Worm (Caenorhabditis elegans) whole organism, L1 larva: ENCODE measurements around the gene srxa-4.

Source experiments
- ceh-82 ChIP-seq, 3 experiments: fragments of 150-350 bp in 1 of 3; sonication (generic microtip) in 2 of 3; optimal IDR thresholded peaks; 2 replicates each; lab custom pipeline; 2014 to 2017; ENCODE audit warnings: missing biosample characterization in 3 of 3, missing genetic modification characterization in 3 of 3
- dpl-1 ChIP-seq, 3 experiments: fragments of 150-350 bp in 2 of 3; sonication (generic microtip) in 1 of 3; optimal IDR thresholded peaks; 2 replicates each; lab custom pipeline; 2014 to 2017; ENCODE audit warnings: missing biosample characterization in 3 of 3, missing genetic modification characterization in 3 of 3, missing genetic modification reagents in 3 of 3
- efl-1 ChIP-seq, 4 experiments: fragments of 150-350 bp; optimal IDR thresholded peaks in 3 of 4; peaks in 1 of 4; 1 replicate in 1 of 4; 2 replicates in 3 of 4; lab custom pipeline; 2014; ENCODE audit warnings: missing biosample characterization in 2 of 4, missing genetic modification characterization in 2 of 4, missing genetic modification reagents in 2 of 4
- egl-27 ChIP-seq, 2 experiments: fragments of 150-350 bp in 1 of 2; sonication (generic microtip); optimal IDR thresholded peaks; 3 replicates each; lab custom pipeline; 2017 to 2018; ENCODE audit warnings: missing biosample characterization in 2 of 2, missing genetic modification characterization in 2 of 2, missing genetic modification reagents in 2 of 2
- elt-2 ChIP-seq: sonication (generic microtip); optimal IDR thresholded peaks from 2 replicates; lab custom pipeline; 2016; ENCODE audit warnings: missing genetic modification characterization, mild to moderate bottlenecking, inconsistent platforms, missing compliant biosample characterization, missing genetic modification reagents
- elt-3 ChIP-seq, 6 experiments: fragments of 150-350 bp in 1 of 6; sonication (generic microtip); optimal IDR thresholded peaks; 2 replicates each; lab custom pipeline; 2017 to 2018; ENCODE audit warnings: missing biosample characterization in 6 of 6, missing genetic modification characterization in 6 of 6, inconsistent platforms in 1 of 6
- fos-1 ChIP-seq: fragments of 150-350 bp; optimal IDR thresholded peaks from 2 replicates; lab custom pipeline; 2014; ENCODE audit warnings: missing biosample characterization, missing genetic modification characterization
- mef-2 ChIP-seq: fragments of 150-350 bp; optimal IDR thresholded peaks from 2 replicates; lab custom pipeline; 2014; ENCODE audit warnings: missing biosample characterization, missing genetic modification characterization
- nhr-11 ChIP-seq: fragments of 150-350 bp; optimal IDR thresholded peaks from 2 replicates; lab custom pipeline; 2014; ENCODE audit warnings: missing biosample characterization, missing genetic modification characterization
- tbx-2 ChIP-seq: sonication (generic microtip); optimal IDR thresholded peaks from 2 replicates; lab custom pipeline; 2016; ENCODE audit warnings: missing genetic modification characterization, missing compliant biosample characterization
- unc-130 ChIP-seq: fragments of 150-350 bp; optimal IDR thresholded peaks from 2 replicates; lab custom pipeline; 2017; ENCODE audit warnings: missing biosample characterization, missing genetic modification characterization, inconsistent platforms
- zag-1 ChIP-seq: fragments of 150-350 bp; optimal IDR thresholded peaks from 2 replicates; lab custom pipeline; 2014; ENCODE audit warnings: missing biosample characterization, missing genetic modification characterization

ce11 chrV:7446965-7447364 lies 26.7 kb downstream of the srxa-4 start, which contains the start of gene F25E5.5:
- TF ChIP-seq zag-1 (tag; lab: Kevin White, UChicago) (no peak), nhr-11 (tag; lab: Kevin White, UChicago) (no peak), elt-2 (tag; lab: Kevin White, UChicago) (no peak), dpl-1 (GFP tag; optimal IDR thresholded peaks at IDR 0.05; lab: Kevin White, UChicago) (no peak), tbx-2 (no peak), ceh-82 (tag; optimal IDR thresholded peaks at IDR 0.05; lab: Kevin White, UChicago) (no peak), egl-27 (tag; optimal IDR thresholded peaks at IDR 0.05; lab: Kevin White, UChicago) (no peak), elt-3 (tag; optimal IDR thresholded peaks at IDR 0.05; lab: Kevin White, UChicago) (no peak), mef-2 (tag; lab: Kevin White, UChicago) (no peak), fos-1 (tag; lab: Kevin White, UChicago) (no peak), efl-1 (optimal IDR thresholded peaks at IDR 0.05; lab: Kevin White, UChicago) (no peak), efl-1 (GFP tag; optimal IDR thresholded peaks at IDR 0.05 in 1 of 2; lab: Kevin White, UChicago) (no peak), unc-130 (tag; lab: Kevin White, UChicago) (no peak)
